Fruit fly (Drosophila melanogaster) whole organism, embryonic: ENCODE data around the gene Lsp2.
A peak's percentile ranks its signal among the peaks of the same experiment; 100 is the strongest.

Experiments used
- CG10274 ChIP-seq: fragments of 200-800 bp; sonication (Bioruptor generic); optimal IDR thresholded peaks from 3 replicates; lab custom pipeline; 2017; ENCODE audit warnings: missing biosample characterization, mild to moderate bottlenecking, missing genetic modification characterization
- CG11696 ChIP-seq: fragments of 200-800 bp; sonication (Bioruptor generic); IDR thresholded peaks from 2 replicates; pipeline ENCODE4 v1.3.6; 2022; ENCODE audit warnings: missing biosample characterization, missing genetic modification characterization
- CG14014 ChIP-seq: fragments of 200-800 bp; sonication (Bioruptor generic); IDR thresholded peaks from 2 replicates; pipeline ENCODE4 v1.3.6; 2022; ENCODE audit warnings: missing biosample characterization, missing genetic modification characterization
- CG14441 ChIP-seq: fragments of 200-800 bp; sonication (Bioruptor generic); IDR thresholded peaks from 2 replicates; pipeline ENCODE4 v1.3.6; 2022; ENCODE audit warnings: missing biosample characterization, missing genetic modification characterization
- CG14710 ChIP-seq: fragments of 200-800 bp; sonication (Bioruptor generic); optimal IDR thresholded peaks from 3 replicates; lab custom pipeline; 2019; ENCODE audit warnings: missing biosample characterization, mild to moderate bottlenecking, missing genetic modification characterization, moderate library complexity
- CG17359 ChIP-seq: fragments of 200-800 bp; sonication (Bioruptor generic); optimal IDR thresholded peaks from 3 replicates; lab custom pipeline; 2018; ENCODE audit warnings: missing biosample characterization, mild to moderate bottlenecking, missing genetic modification characterization, moderate library complexity
- CG18011 ChIP-seq: fragments of 200-800 bp; sonication (Bioruptor generic); optimal IDR thresholded peaks from 2 replicates; lab custom pipeline; 2017; ENCODE audit warnings: missing biosample characterization, missing genetic modification characterization, mild to moderate bottlenecking, moderate library complexity, missing genotype
- CG32772 ChIP-seq: fragments of 200-800 bp; sonication (Bioruptor generic); IDR thresholded peaks from 2 replicates; pipeline ENCODE4 v1.3.6; 2022; ENCODE audit warnings: missing biosample characterization, missing genetic modification characterization
- CG6272 ChIP-seq: fragments of 200-800 bp; sonication (Bioruptor generic); IDR thresholded peaks from 2 replicates; pipeline ENCODE4 v1.3.6; 2022; ENCODE audit warnings: missing biosample characterization, missing genetic modification characterization
- CG8359 ChIP-seq: fragments of 200-800 bp; sonication (Bioruptor generic); optimal IDR thresholded peaks from 2 replicates; lab custom pipeline; 2017; ENCODE audit warnings: missing biosample characterization, mild to moderate bottlenecking, missing genetic modification characterization, borderline replicate concordance
- CG9932 ChIP-seq: fragments of 200-800 bp; sonication (Bioruptor generic); IDR thresholded peaks from 2 replicates; pipeline ENCODE4 v1.3.6; 2022; ENCODE audit warnings: missing biosample characterization, missing genetic modification characterization
- Deaf1 ChIP-seq: fragments of 200-800 bp; optimal IDR thresholded peaks from 3 replicates; lab custom pipeline; 2019; ENCODE audit warnings: missing biosample characterization, mild to moderate bottlenecking, missing genetic modification characterization, moderate library complexity
- Dip2 ChIP-seq: fragments of 200-800 bp; sonication (Bioruptor generic); IDR thresholded peaks from 2 replicates; pipeline ENCODE4 v1.3.6; 2022; ENCODE audit warnings: missing biosample characterization, missing genetic modification characterization
- Drgx ChIP-seq: fragments of 200-800 bp; sonication (Bioruptor generic); IDR thresholded peaks from 2 replicates; pipeline ENCODE4 v1.3.6; 2022; ENCODE audit warnings: missing biosample characterization, missing genetic modification characterization
- Ets97D ChIP-seq: fragments of 200-800 bp; sonication (Bioruptor generic); optimal IDR thresholded peaks from 3 replicates; lab custom pipeline; 2016; ENCODE audit warnings: missing biosample characterization, missing genetic modification characterization
- Meics ChIP-seq: fragments of 200-800 bp; sonication (Bioruptor generic); optimal IDR thresholded peaks from 2 replicates; lab custom pipeline; 2017; ENCODE audit warnings: missing biosample characterization, mild to moderate bottlenecking, missing genetic modification characterization
- Usf ChIP-seq: fragments of 200-800 bp; sonication (Bioruptor generic); optimal IDR thresholded peaks from 2 replicates; lab custom pipeline; 2017; ENCODE audit warnings: missing genotype, missing biosample characterization, missing genetic modification characterization
- br ChIP-seq: fragments of >200 bp; optimal IDR thresholded peaks from 2 replicates; lab custom pipeline; 2017
- crp ChIP-seq, 2 experiments: fragments of 200-800 bp; sonication (Bioruptor generic); optimal IDR thresholded peaks; 2 replicates in 1 of 2; 3 replicates in 1 of 2; lab custom pipeline; 2017; ENCODE audit warnings: missing biosample characterization in 2 of 2, missing genetic modification characterization in 2 of 2, mild to moderate bottlenecking in 1 of 2, moderate library complexity in 1 of 2
- dmrt99B ChIP-seq: fragments of 200-800 bp; sonication (Bioruptor generic); optimal IDR thresholded peaks from 2 replicates; lab custom pipeline; 2018; ENCODE audit warnings: missing biosample characterization, mild to moderate bottlenecking, missing genetic modification characterization, moderate library complexity
- kay ChIP-seq: fragments of 200-800 bp; sonication (Bioruptor generic); optimal IDR thresholded peaks from 2 replicates; lab custom pipeline; 2016; ENCODE audit warnings: missing biosample characterization, missing genetic modification characterization
- slbo ChIP-seq: fragments of 200-800 bp; sonication (Bioruptor generic); IDR thresholded peaks from 2 replicates; pipeline ENCODE4 v1.3.6; 2022; ENCODE audit warnings: missing biosample characterization, missing genetic modification characterization
- tup ChIP-seq: fragments of 200-800 bp; sonication (Bioruptor generic); optimal IDR thresholded peaks from 2 replicates; lab custom pipeline; 2016; ENCODE audit warnings: missing biosample characterization, mild to moderate bottlenecking, missing genetic modification characterization, moderate library complexity
- unpg ChIP-seq: fragments of 200-800 bp; sonication (Bioruptor generic); optimal IDR thresholded peaks from 3 replicates; lab custom pipeline; 2018; ENCODE audit warnings: missing biosample characterization, mild to moderate bottlenecking, missing genetic modification characterization, moderate library complexity
- wek ChIP-seq: fragments of 200-800 bp; sonication (Bioruptor generic); optimal IDR thresholded peaks from 3 replicates; lab custom pipeline; 2018; ENCODE audit warnings: missing biosample characterization, mild to moderate bottlenecking, missing genetic modification characterization, moderate library complexity
- yki ChIP-seq: fragments of >200 bp; optimal IDR thresholded peaks from 3 replicates; lab custom pipeline; 2018

The Lsp2 gene

dm6 chr3L:12178847-12179437 is 49.7 kb downstream of the Lsp2 start (continued):
- TF ChIP-seq CG9932 (GFP tag; lab: Robert Waterston, UW) = peak; percentile 7; the same call in 1 of the 2 replicates
- TF ChIP-seq Drgx (GFP tag; lab: Robert Waterston, UW) = no peak
- TF ChIP-seq CG14710 = no peak
- TF ChIP-seq CG6272 (GFP tag; lab: Robert Waterston, UW) = no peak
- TF ChIP-seq CG14441 (GFP tag; lab: Robert Waterston, UW) = no peak
- TF ChIP-seq dmrt99B (tag; lab: Kevin White, UChicago) = peak; percentile 41
- TF ChIP-seq wek (GFP tag; lab: Kevin White, UChicago) = no peak
- TF ChIP-seq kay (GFP tag; lab: Kevin White, UChicago) = peak; percentile 5
- TF ChIP-seq CG18011 (GFP tag; lab: Kevin White, UChicago) = no peak
- no peak for TF ChIP-seq CG32772 (GFP tag; lab: Robert Waterston, UW)
- peak; percentile 24 for TF ChIP-seq Meics (GFP tag; lab: Kevin White, UChicago)
- no peak for TF ChIP-seq tup
- TF ChIP-seq CG17359 (tag; lab: Kevin White, UChicago) = no peak
- TF ChIP-seq yki (lab: Kevin White, UChicago) = no peak
- no peak for TF ChIP-seq unpg (GFP tag; lab: Kevin White, UChicago)
- TF ChIP-seq CG8359 = no peak
- TF ChIP-seq br (lab: Kevin White, UChicago) = no peak
- no peak for TF ChIP-seq Ets97D (GFP tag; lab: Kevin White, UChicago)
- peak; percentile 25; the same call in 1 of the 2 replicates for TF ChIP-seq CG14014 (GFP tag; lab: Robert Waterston, UW)
- TF ChIP-seq CG11696 = peak; percentile 80
- TF ChIP-seq Deaf1 (tag; lab: Kevin White, UChicago) = no peak
- TF ChIP-seq crp (GFP tag; optimal IDR thresholded peaks at IDR 0.05; lab: Kevin White, UChicago) = no peak
- peak; percentile 50 for TF ChIP-seq slbo
- TF ChIP-seq CG10274 (GFP tag; lab: Kevin White, UChicago) = no peak
- no peak for TF ChIP-seq Dip2
- TF ChIP-seq Usf (GFP tag; lab: Kevin White, UChicago) = no peak
